Worm (Caenorhabditis elegans): ENCODE data around the gene T09B9.4.
A peak's percentile ranks its signal among the peaks of the same experiment; 100 is the strongest.
"Not testable (repeated sequence)": the region's sequence is repeated elsewhere in the genome, so short reads cannot be mapped to it uniquely, and the experiment has no call there.

The T09B9.4 gene

DNA sequence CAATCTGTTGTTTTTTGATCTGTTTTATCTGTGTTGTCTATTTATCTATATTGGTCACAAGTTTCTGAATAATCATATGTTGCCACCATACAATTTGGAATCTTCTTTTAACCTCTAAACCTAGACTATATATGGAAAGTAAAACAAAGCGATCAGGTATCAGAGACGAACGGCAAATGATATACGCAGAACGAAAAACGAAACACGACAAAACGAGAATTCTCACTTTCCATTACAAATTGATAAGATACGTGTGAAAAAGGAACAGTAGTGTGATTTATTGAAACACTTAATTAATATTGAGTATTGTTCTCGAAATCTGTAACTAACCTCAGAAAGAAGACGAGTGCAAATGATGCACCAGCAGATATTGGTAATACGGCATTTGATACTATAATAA lies 10.2 kb downstream of the T09B9.4 start:
- TF ChIP-seq blmp-1 (tag; optimal IDR thresholded peaks at IDR 0.05; ENCODE audit: insufficient read depth) (peak; percentile 82), crh-2 (tag; optimal IDR thresholded peaks at IDR 0.05) (no peak), mab-5 (tag; optimal IDR thresholded peaks at IDR 0.05) (no peak)

DNA sequence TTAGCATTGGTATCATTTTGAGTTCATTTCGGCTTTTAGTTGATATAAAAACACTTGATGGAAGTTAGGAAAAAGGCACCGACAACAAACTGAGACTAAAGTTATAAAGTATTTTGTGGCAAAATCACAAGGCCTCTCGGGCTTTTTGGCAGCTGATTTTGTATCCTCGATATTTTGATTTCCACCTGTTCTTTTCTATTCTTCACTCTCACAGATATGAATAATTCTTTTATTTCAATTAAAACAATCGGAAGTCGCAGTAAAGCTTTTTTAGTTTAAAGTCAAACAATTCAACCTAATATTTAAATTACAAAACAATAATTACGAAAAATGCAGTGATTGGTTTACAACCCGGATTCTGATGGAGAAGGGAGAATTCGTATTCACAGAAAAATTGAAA lies 12.9 kb downstream of the T09B9.4 start, which contains the start of gene T09B9.3:
Gene T09B9.3, minus strand, starts transcription at position 101 of the 400 bp plus-strand sequence.
- TF ChIP-seq ztf-11 (tag; optimal IDR thresholded peaks at IDR 0.05), result no peak
- no peak for TF ChIP-seq crh-2 (tag; optimal IDR thresholded peaks at IDR 0.05)
- TF ChIP-seq nhr-129 (tag; optimal IDR thresholded peaks at IDR 0.05), result no peak
- TF ChIP-seq mbf-1 (tag; optimal IDR thresholded peaks at IDR 0.05), result no peak
- no peak for TF ChIP-seq Y55F3AM.14 (GFP tag; optimal IDR thresholded peaks at IDR 0.05)
- no peak for TF ChIP-seq nhr-237 (tag; optimal IDR thresholded peaks at IDR 0.05)
- no peak for TF ChIP-seq sma-9 (GFP tag; optimal IDR thresholded peaks at IDR 0.05)
- no peak for TF ChIP-seq sma-9 (tag; optimal IDR thresholded peaks at IDR 0.05)

DNA sequence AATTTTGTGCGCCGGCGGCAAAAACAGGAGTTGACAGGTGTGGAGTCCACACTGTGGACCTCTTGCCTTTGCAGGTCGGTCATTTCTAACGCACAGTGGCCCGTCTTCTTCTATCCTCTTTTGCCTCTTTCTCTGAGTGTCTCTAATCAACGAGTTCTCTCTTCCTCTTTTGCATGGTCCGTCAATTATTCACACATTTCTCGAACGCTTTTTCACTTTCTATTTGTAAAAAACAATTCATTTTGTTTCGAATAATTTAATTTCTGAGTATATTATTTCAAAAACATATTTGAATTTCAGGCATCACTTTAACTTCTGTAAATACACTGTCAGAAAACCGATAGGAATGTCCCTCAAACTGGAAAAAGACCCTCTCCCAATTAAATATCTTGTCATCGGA lies 17.2 kb downstream of the T09B9.4 start, which contains the start of gene T09B9.1:
Gene T09B9.1, plus strand, starts transcription at position 301 of the 400 bp plus-strand sequence.
- no peak for TF ChIP-seq unc-55 (GFP tag; optimal IDR thresholded peaks at IDR 0.05)
- TF ChIP-seq lin-13 (GFP tag; optimal IDR thresholded peaks at IDR 0.05), result no peak
- no peak for TF ChIP-seq nhr-237 (tag; optimal IDR thresholded peaks at IDR 0.05)
- TF ChIP-seq skn-1 (tag; optimal IDR thresholded peaks at IDR 0.05), result no peak

DNA sequence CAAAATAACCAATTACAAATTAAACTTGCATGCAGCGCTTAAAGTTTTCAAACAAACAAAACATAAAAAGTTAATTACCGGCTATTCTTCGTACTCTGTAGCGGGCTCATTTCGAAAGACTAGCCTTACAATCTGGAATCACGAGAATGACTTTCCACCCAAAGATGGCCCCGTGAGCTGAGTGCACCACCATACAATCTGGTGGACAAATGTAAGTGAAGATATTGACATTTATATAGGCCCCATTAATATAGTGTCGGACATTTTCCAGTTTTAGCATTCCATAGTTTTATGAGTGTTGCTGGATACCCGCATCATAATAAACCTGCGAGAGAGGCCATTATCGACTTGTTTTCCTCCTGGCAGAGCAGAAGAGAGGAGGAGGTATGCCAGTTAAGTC lies 19.6 kb downstream of the T09B9.4 start:
- TF ChIP-seq Y55F3AM.14 (GFP tag; optimal IDR thresholded peaks at IDR 0.05) (no peak), nhr-12 (tag; optimal IDR thresholded peaks at IDR 0.05) (no peak), blmp-1 (tag; optimal IDR thresholded peaks at IDR 0.05; ENCODE audit: insufficient read depth) (no peak), egl-27 (tag; optimal IDR thresholded peaks at IDR 0.05) (no peak), nhr-21 (tag; optimal IDR thresholded peaks at IDR 0.05) (no peak), aly-2 (tag; optimal IDR thresholded peaks at IDR 0.05) (no peak), sma-9 (GFP tag; optimal IDR thresholded peaks at IDR 0.05) (no peak), sma-9 (tag; optimal IDR thresholded peaks at IDR 0.05) (no peak), peb-1 (tag; optimal IDR thresholded peaks at IDR 0.05) (no peak), C34F6.9 (tag; optimal IDR thresholded peaks at IDR 0.05) (no peak), ztf-4 (tag; optimal IDR thresholded peaks at IDR 0.05) (no peak)

DNA sequence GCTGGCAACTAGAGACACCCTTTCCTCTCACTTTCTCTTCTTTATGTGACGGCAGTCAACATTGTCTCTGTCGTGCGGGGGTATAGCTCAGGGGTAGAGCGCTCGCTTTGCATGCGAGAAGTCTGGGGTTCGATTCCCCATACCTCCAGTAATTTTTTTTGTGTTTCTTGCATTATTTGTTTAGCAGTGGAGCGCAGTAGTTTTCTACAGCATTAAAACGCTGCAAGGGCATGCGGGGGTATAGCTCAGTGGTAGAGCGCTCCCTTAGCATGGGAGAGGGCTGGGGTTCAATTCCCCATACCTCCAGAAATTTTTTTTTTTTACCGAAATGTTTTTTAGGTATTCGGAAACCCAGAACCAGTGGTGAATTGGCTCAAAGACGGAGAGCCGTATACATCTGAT lies 30.6 kb downstream of the T09B9.4 start:
- TF ChIP-seq fos-1 (tag; optimal IDR thresholded peaks at IDR 0.05) (peak; percentile 87), F13H6.1 (tag; optimal IDR thresholded peaks at IDR 0.05) (peak; percentile 90), mdl-1 (tag; optimal IDR thresholded peaks at IDR 0.05) (peak in 1 of 2 experiments; percentile 58), ztf-4 (tag; optimal IDR thresholded peaks at IDR 0.05) (peak; percentile 69), nhr-10 (tag; optimal IDR thresholded peaks at IDR 0.05) (peak; percentile 35), nhr-21 (tag; optimal IDR thresholded peaks at IDR 0.05) (peak; percentile 83), lin-11 (tag; optimal IDR thresholded peaks at IDR 0.05) (peak; percentile 80), Y55F3AM.14 (GFP tag; optimal IDR thresholded peaks at IDR 0.05) (peak; percentile 88), R02D3.7 (tag; optimal IDR thresholded peaks at IDR 0.05) (peak; percentile 12), zag-1 (tag; optimal IDR thresholded peaks at IDR 0.05) (peak; percentile 58), nhr-237 (tag; optimal IDR thresholded peaks at IDR 0.05) (peak; percentile 14), sma-3 (GFP tag; optimal IDR thresholded peaks at IDR 0.05) (peak; percentile 77), nhr-11 (tag; optimal IDR thresholded peaks at IDR 0.05) (peak; percentile 54), egl-27 (tag; optimal IDR thresholded peaks at IDR 0.05) (peak; percentile 87), nhr-6 (tag; optimal IDR thresholded peaks at IDR 0.05) (peak; percentile 11), mab-5 (tag; optimal IDR thresholded peaks at IDR 0.05) (peak; percentile 56), unc-55 (GFP tag; optimal IDR thresholded peaks at IDR 0.05) (peak; percentile 92), sma-9 (GFP tag; optimal IDR thresholded peaks at IDR 0.05) (peak; percentile 88), C34F6.9 (tag; optimal IDR thresholded peaks at IDR 0.05) (peak; percentile 85), nhr-129 (tag; optimal IDR thresholded peaks at IDR 0.05) (peak; percentile 92), sem-4 (tag; optimal IDR thresholded peaks at IDR 0.05) (peak; percentile 82), crh-2 (tag; optimal IDR thresholded peaks at IDR 0.05) (peak; percentile 83), lsy-2 (tag; optimal IDR thresholded peaks at IDR 0.05) (peak in 1 of 2 experiments; percentile 68), ceh-82 (tag; optimal IDR thresholded peaks at IDR 0.05) (peak; percentile 24)
- not testable (repeated sequence) for TF ChIP-seq sma-9 (tag; optimal IDR thresholded peaks at IDR 0.05)

Data from whole organism, L2 larva.